Worm (Caenorhabditis elegans) whole organism, L4 larva: ENCODE results near the gene sprp-4.

Experiments
- F10B5.3 ChIP-seq: sonication (generic microtip); optimal IDR thresholded peaks from 2 replicates; lab custom pipeline; 2016; ENCODE audit warnings: mild to moderate bottlenecking, missing genetic modification characterization, missing compliant biosample characterization
- F37D6.2 ChIP-seq: sonication (generic microtip); optimal IDR thresholded peaks from 2 replicates; lab custom pipeline; 2016; ENCODE audit warnings: mild to moderate bottlenecking, missing genetic modification characterization, missing compliant biosample characterization
- F44E2.7 ChIP-seq: fragments of 200-800 bp; sonication (Bioruptor generic); IDR thresholded peaks from 2 replicates; pipeline ENCODE4 v2.1.2; 2022; ENCODE audit warnings: missing genetic modification characterization, missing compliant biosample characterization
- F49E8.2 ChIP-seq: sonication (generic microtip); optimal IDR thresholded peaks from 2 replicates; lab custom pipeline; 2016; ENCODE audit warnings: missing compliant biosample characterization, mild to moderate bottlenecking, missing genetic modification characterization, borderline replicate concordance
- T20F7.1 ChIP-seq: fragments of 200-800 bp; sonication (Bioruptor generic); optimal IDR thresholded peaks from 2 replicates; lab custom pipeline; 2018; ENCODE audit warnings: mild to moderate bottlenecking, missing genetic modification characterization, missing compliant biosample characterization
- Y5F2A.4 ChIP-seq: fragments of 200-800 bp; sonication (Bioruptor generic); optimal IDR thresholded peaks from 2 replicates; lab custom pipeline; 2018; ENCODE audit warnings: mild to moderate bottlenecking, missing genetic modification characterization, missing compliant biosample characterization
- ZK337.2 ChIP-seq: fragments of 200-800 bp; sonication (Bioruptor generic); IDR thresholded peaks from 2 replicates; pipeline ENCODE4 v1.3.6; 2022; ENCODE audit warnings: missing genetic modification reagents, missing genetic modification characterization, missing compliant biosample characterization
- ama-1 ChIP-seq: fragments of 150-350 bp; optimal IDR thresholded peaks from 2 replicates; lab custom pipeline; 2014; ENCODE audit warnings: inconsistent platforms, mixed read lengths
- attf-4 ChIP-seq: sonication (generic microtip); optimal IDR thresholded peaks from 3 replicates; lab custom pipeline; 2017; ENCODE audit warnings: missing biosample characterization, missing genetic modification characterization
- ceh-44 ChIP-seq: fragments of 200-800 bp; sonication (Bioruptor generic); IDR thresholded peaks from 2 replicates; pipeline ENCODE4 v1.3.6; 2022; ENCODE audit warnings: missing genetic modification reagents, missing genetic modification characterization, missing compliant biosample characterization
- ces-1 ChIP-seq: fragments of 150-350 bp; sonication (generic microtip); optimal IDR thresholded peaks from 4 replicates; lab custom pipeline; 2014; ENCODE audit warnings: missing biosample characterization, missing genetic modification reagents, missing genetic modification characterization
- dmd-6 ChIP-seq: fragments of 200-800 bp; sonication (Bioruptor generic); IDR thresholded peaks from 2 replicates; pipeline ENCODE4 v1.3.6; 2022; ENCODE audit warnings: missing genetic modification reagents, missing genetic modification characterization, missing compliant biosample characterization
- duxl-1 ChIP-seq: sonication (generic microtip); optimal IDR thresholded peaks from 2 replicates; lab custom pipeline; 2016; ENCODE audit warnings: mild to moderate bottlenecking, missing genetic modification characterization, moderate library complexity, missing compliant biosample characterization; ENCODE audit not compliant: poor library complexity
- dve-1 ChIP-seq: sonication (generic microtip); optimal IDR thresholded peaks from 2 replicates; lab custom pipeline; 2017; ENCODE audit warnings: antibody characterized with exemption, mild to moderate bottlenecking, missing genetic modification characterization, missing compliant biosample characterization; ENCODE audit not compliant: insufficient read depth
- egl-27 ChIP-seq: sonication (generic microtip); optimal IDR thresholded peaks from 3 replicates; lab custom pipeline; 2017; ENCODE audit warnings: missing biosample characterization, missing genetic modification reagents, missing genetic modification characterization
- egl-43 ChIP-seq: fragments of 200-800 bp; sonication (Bioruptor generic); IDR thresholded peaks from 2 replicates; pipeline ENCODE4 v1.3.6; 2022; ENCODE audit warnings: missing genetic modification reagents, missing genetic modification characterization, missing compliant biosample characterization
- fos-1 ChIP-seq: fragments of 150-350 bp; optimal IDR thresholded peaks from 2 replicates; lab custom pipeline; 2014; ENCODE audit warnings: missing biosample characterization, missing genetic modification characterization
- gei-8 ChIP-seq: fragments of 200-800 bp; sonication (Bioruptor generic); optimal IDR thresholded peaks from 2 replicates; lab custom pipeline; 2018; ENCODE audit warnings: mild to moderate bottlenecking, missing genetic modification characterization, missing compliant biosample characterization
- hlh-11 ChIP-seq: fragments of 200-800 bp; sonication (Bioruptor generic); optimal IDR thresholded peaks from 2 replicates; lab custom pipeline; 2018; ENCODE audit warnings: mild to moderate bottlenecking, missing genetic modification characterization, missing compliant biosample characterization
- jun-1 ChIP-seq: fragments of 150-350 bp; optimal IDR thresholded peaks from 2 replicates; lab custom pipeline; 2014; ENCODE audit warnings: missing biosample characterization, missing genetic modification reagents, missing genetic modification characterization
- lin-29 ChIP-seq: fragments of 200-800 bp; sonication (Bioruptor generic); IDR thresholded peaks from 2 replicates; pipeline ENCODE4 v1.3.6; 2022; ENCODE audit warnings: missing genetic modification reagents, missing genetic modification characterization, missing compliant biosample characterization
- lin-38 ChIP-seq: fragments of 200-800 bp; sonication (Bioruptor generic); IDR thresholded peaks from 2 replicates; pipeline ENCODE4 v1.3.6; 2022; ENCODE audit warnings: missing genetic modification reagents, missing genetic modification characterization, missing compliant biosample characterization
- lin-39 ChIP-seq: fragments of 150-350 bp; optimal IDR thresholded peaks from 2 replicates; lab custom pipeline; 2014; ENCODE audit warnings: missing biosample characterization, missing genetic modification reagents, missing genetic modification characterization
- lsy-2 ChIP-seq, 2 experiments: fragments of 150-350 bp in 1 of 2; sonication (generic microtip) in 1 of 2; optimal IDR thresholded peaks; 2 replicates each; lab custom pipeline; 2014 to 2017; ENCODE audit warnings: missing biosample characterization in 2 of 2, missing genetic modification characterization in 2 of 2
- madf-5 ChIP-seq, 2 experiments: fragments of 200-800 bp; sonication (Bioruptor generic); IDR thresholded peaks; 2 replicates each; pipeline ENCODE4 v1.3.6; 2022; ENCODE audit warnings: missing compliant biosample characterization in 2 of 2, missing genetic modification characterization in 2 of 2
- mdl-1 ChIP-seq, 2 experiments: fragments of 150-350 bp in 1 of 2; sonication (generic microtip) in 1 of 2; optimal IDR thresholded peaks; 2 replicates each; lab custom pipeline; 2014 to 2017; ENCODE audit warnings: missing biosample characterization in 2 of 2, missing genetic modification characterization in 2 of 2
- mes-2 ChIP-seq: sonication (generic microtip); optimal IDR thresholded peaks from 2 replicates; lab custom pipeline; 2016; ENCODE audit warnings: missing genotype, mild to moderate bottlenecking, missing genetic modification characterization, missing compliant biosample characterization; ENCODE audit not compliant: poor library complexity, severe bottlenecking
- mxl-2 ChIP-seq: fragments of 200-800 bp; sonication (Bioruptor generic); conservative IDR thresholded peaks from 2 replicates; pipeline ENCODE4 v1.3.6; 2022; ENCODE audit warnings: missing genetic modification reagents, missing genetic modification characterization, missing compliant biosample characterization
- mxl-3 ChIP-seq: fragments of 200-800 bp; sonication (Bioruptor generic); optimal IDR thresholded peaks from 2 replicates; lab custom pipeline; 2018; ENCODE audit warnings: mild to moderate bottlenecking, missing genetic modification characterization, missing compliant biosample characterization
- nhr-102 ChIP-seq: sonication (generic microtip); optimal IDR thresholded peaks from 2 replicates; lab custom pipeline; 2016; ENCODE audit warnings: mild to moderate bottlenecking, missing genetic modification characterization, moderate library complexity, missing compliant biosample characterization
- nhr-111 ChIP-seq: fragments of 200-800 bp; sonication (Bioruptor generic); optimal IDR thresholded peaks from 2 replicates; lab custom pipeline; 2018; ENCODE audit warnings: mild to moderate bottlenecking, missing genetic modification characterization, missing compliant biosample characterization
- nhr-41 ChIP-seq: fragments of 200-800 bp; sonication (Bioruptor generic); IDR thresholded peaks from 2 replicates; pipeline ENCODE4 v1.3.6; 2022; ENCODE audit warnings: missing genetic modification reagents, missing genetic modification characterization, missing compliant biosample characterization
- nhr-42 ChIP-seq: fragments of 200-800 bp; sonication (Bioruptor generic); IDR thresholded peaks from 2 replicates; pipeline ENCODE4 v1.3.6; 2022; ENCODE audit warnings: missing genetic modification characterization, missing compliant biosample characterization
- nhr-6 ChIP-seq: fragments of 150-350 bp; optimal IDR thresholded peaks from 2 replicates; lab custom pipeline; 2014; ENCODE audit warnings: missing biosample characterization, missing genetic modification characterization
- php-3 ChIP-seq: fragments of 200-800 bp; sonication (Bioruptor generic); IDR thresholded peaks from 2 replicates; pipeline ENCODE4 v1.3.6; 2022; ENCODE audit warnings: missing genetic modification reagents, missing genetic modification characterization, missing compliant biosample characterization
- rbr-2 ChIP-seq: sonication (generic microtip); optimal IDR thresholded peaks from 2 replicates; lab custom pipeline; 2016; ENCODE audit warnings: missing genotype, missing genetic modification characterization, missing compliant biosample characterization
- saeg-2 ChIP-seq: fragments of 200-800 bp; sonication (Bioruptor generic); IDR thresholded peaks from 2 replicates; pipeline ENCODE4 v1.3.6; 2022; ENCODE audit warnings: missing genetic modification reagents, missing genetic modification characterization, missing compliant biosample characterization
- set-16 ChIP-seq: fragments of 200-800 bp; sonication (Bioruptor generic); IDR thresholded peaks from 2 replicates; pipeline ENCODE4 v1.3.6; 2022; ENCODE audit warnings: missing genetic modification reagents, missing genetic modification characterization, missing compliant biosample characterization
- skn-1 ChIP-seq: fragments of 150-350 bp; optimal IDR thresholded peaks from 2 replicates; lab custom pipeline; 2014; ENCODE audit warnings: missing biosample characterization, missing genetic modification characterization
- snpc-4 ChIP-seq: fragments of 150-350 bp; optimal IDR thresholded peaks from 2 replicates; lab custom pipeline; 2014; ENCODE audit warnings: missing biosample characterization, missing genetic modification characterization
- tra-1 ChIP-seq: fragments of 200-800 bp; sonication (Bioruptor generic); IDR thresholded peaks from 2 replicates; pipeline ENCODE4 v1.3.6; 2022; ENCODE audit warnings: missing genetic modification reagents, missing genetic modification characterization, missing compliant biosample characterization
- unc-130 ChIP-seq: sonication (generic microtip); optimal IDR thresholded peaks from 2 replicates; lab custom pipeline; 2016; ENCODE audit warnings: missing genetic modification reagents, missing genetic modification characterization, missing compliant biosample characterization
- unc-39 ChIP-seq: sonication (generic microtip); optimal IDR thresholded peaks from 2 replicates; lab custom pipeline; 2017; ENCODE audit warnings: missing biosample characterization, missing genetic modification characterization
- unc-62 ChIP-seq, 3 experiments: fragments of 150-350 bp in 1 of 3; sonication (generic microtip); optimal IDR thresholded peaks in 2 of 3; peaks in 1 of 3; 1 replicate in 1 of 3; 2 replicates in 2 of 3; lab custom pipeline; 2014 to 2017; ENCODE audit warnings: missing biosample characterization in 3 of 3, missing genetic modification characterization in 3 of 3, missing genetic modification reagents in 3 of 3, missing genotype in 1 of 3
- vab-7 ChIP-seq: fragments of 200-800 bp; sonication (Bioruptor generic); IDR thresholded peaks from 2 replicates; pipeline ENCODE4 v1.3.6; 2022; ENCODE audit warnings: missing genetic modification reagents, missing genetic modification characterization, missing compliant biosample characterization
- zag-1 ChIP-seq: fragments of 150-350 bp; optimal IDR thresholded peaks from 2 replicates; lab custom pipeline; 2014; ENCODE audit warnings: missing biosample characterization, missing genetic modification characterization
- zfp-3 ChIP-seq: fragments of 200-800 bp; sonication (Bioruptor generic); conservative IDR thresholded peaks from 2 replicates; pipeline ENCODE4 v1.3.6; 2022; ENCODE audit warnings: missing genetic modification reagents, missing genetic modification characterization, missing compliant biosample characterization
- zip-2 ChIP-seq: fragments of 150-350 bp; optimal IDR thresholded peaks from 2 replicates; lab custom pipeline; 2014; ENCODE audit warnings: missing biosample characterization, missing genetic modification characterization
- ztf-11 ChIP-seq: fragments of 150-350 bp; optimal IDR thresholded peaks from 2 replicates; lab custom pipeline; 2014; ENCODE audit warnings: missing biosample characterization, missing genetic modification characterization
- ztf-7 ChIP-seq: fragments of 150-350 bp; optimal IDR thresholded peaks from 2 replicates; lab custom pipeline; 2014; ENCODE audit warnings: missing biosample characterization, missing genetic modification characterization

Gene sprp-4

ce11 chrX:8835887-8836348 is 17.5 kb downstream of the sprp-4 start, which contains the start of gene C28G1.2 (continued):
- TF ChIP-seq madf-5 (GFP tag; IDR thresholded peaks at IDR 0.05; lab: Robert Waterston, UW) (peak; percentile 91 to 98), vab-7 (GFP tag; lab: Robert Waterston, UW) (peak; percentile 94), gei-8 (GFP tag; lab: Kevin White, UChicago) (peak; percentile 87), zag-1 (tag; lab: Kevin White, UChicago) (peak; percentile 48), lsy-2 (tag; optimal IDR thresholded peaks at IDR 0.05; lab: Kevin White, UChicago) (peak; percentile 65 to 88), mxl-3 (GFP tag; lab: Kevin White, UChicago) (peak; percentile 87), unc-130 (peak; percentile 67), ztf-7 (tag; lab: Kevin White, UChicago) (peak; percentile 90), snpc-4 (tag; lab: Kevin White, UChicago) (peak; percentile 18), ztf-11 (tag; lab: Kevin White, UChicago) (no peak), mes-2 (tag; lab: Kevin White, UChicago) (peak; percentile 89), nhr-42 (GFP tag; lab: Robert Waterston, UW) (peak; percentile 88), nhr-102 (peak; percentile 88), Y5F2A.4 (peak; percentile 87), egl-43 (GFP tag; lab: Robert Waterston, UW) (peak; percentile 99), mxl-2 (peak; percentile 86), nhr-111 (GFP tag; lab: Kevin White, UChicago) (peak; percentile 90), tra-1 (GFP tag; lab: Robert Waterston, UW) (peak; percentile 95), rbr-2 (tag; lab: Kevin White, UChicago) (peak; percentile 97), F44E2.7 (GFP tag; lab: Robert Waterston, UW) (peak; percentile 98), attf-4 (tag; lab: Kevin White, UChicago) (peak; percentile 46), saeg-2 (GFP tag; lab: Robert Waterston, UW) (peak; percentile 87), nhr-41 (peak; percentile 95), nhr-6 (peak; percentile 80), ces-1 (peak; percentile 60), lin-39 (tag; lab: Kevin White, UChicago) (no peak), lin-29 (peak; percentile 86), F10B5.3 (tag; lab: Kevin White, UChicago) (peak; percentile 86), fos-1 (no peak), unc-39 (tag; lab: Kevin White, UChicago) (no peak), F37D6.2 (tag; lab: Kevin White, UChicago) (peak; percentile 88), mdl-1 (tag; optimal IDR thresholded peaks at IDR 0.05; lab: Kevin White, UChicago) (peak; percentile 77 to 84), dmd-6 (GFP tag; lab: Robert Waterston, UW) (peak; percentile 88), set-16 (GFP tag; lab: Robert Waterston, UW) (peak; percentile 64), F49E8.2 (peak; percentile 47), ama-1 (no peak), lin-38 (peak; percentile 86), skn-1 (tag; lab: Kevin White, UChicago) (no peak), zfp-3 (GFP tag; lab: Robert Waterston, UW) (peak; percentile 88), ZK337.2 (GFP tag; lab: Robert Waterston, UW) (peak; percentile 81), unc-62 (GFP tag; optimal IDR thresholded peaks at IDR 0.05 in 1 of 2; lab: Kevin White, UChicago) (peak in 1 of 2 experiments; percentile 98), unc-62 (tag; optimal IDR thresholded peaks at IDR 0.05; lab: Kevin White, UChicago) (no peak), ceh-44 (GFP tag; lab: Robert Waterston, UW) (peak; percentile 94), zip-2 (tag; lab: Kevin White, UChicago) (peak; percentile 68), T20F7.1 (GFP tag; lab: Kevin White, UChicago) (peak; percentile 78), egl-27 (peak; percentile 10), php-3 (peak; percentile 78), duxl-1 (tag; lab: Kevin White, UChicago) (peak; percentile 92), dve-1 (tag; lab: Kevin White, UChicago) (peak; percentile 95), jun-1 (peak; percentile 57), hlh-11 (tag; lab: Kevin White, UChicago) (peak; percentile 88)
